Fruit fly (Drosophila melanogaster) whole organism, embryonic: ENCODE results near the gene CG31549.

Experiments
- Ada2b ChIP-seq: fragments of 200-800 bp; sonication (Bioruptor generic); IDR thresholded peaks from 2 replicates; pipeline ENCODE4 v1.3.6; 2022; ENCODE audit warnings: missing biosample characterization, missing genetic modification characterization
- B-H1 ChIP-seq: fragments of 200-800 bp; sonication (Bioruptor generic); IDR thresholded peaks from 3 replicates; pipeline ENCODE4 v1.3.6; 2022; ENCODE audit warnings: missing biosample characterization, missing genetic modification characterization
- CG10147 ChIP-seq: fragments of 200-800 bp; sonication (Bioruptor generic); optimal IDR thresholded peaks from 2 replicates; lab custom pipeline; 2019; ENCODE audit warnings: missing biosample characterization, mild to moderate bottlenecking, missing genetic modification characterization, moderate library complexity
- CG10267 ChIP-seq: fragments of 200-800 bp; sonication (Bioruptor generic); optimal IDR thresholded peaks from 2 replicates; lab custom pipeline; 2018; ENCODE audit warnings: missing biosample characterization, mild to moderate bottlenecking, missing genetic modification characterization, moderate library complexity
- CG10543 ChIP-seq: fragments of 200-800 bp; sonication (Bioruptor generic); optimal IDR thresholded peaks from 3 replicates; lab custom pipeline; 2017; ENCODE audit warnings: missing biosample characterization, mild to moderate bottlenecking, missing genetic modification characterization, moderate library complexity
- CG11560 ChIP-seq: fragments of 200-800 bp; sonication (Bioruptor generic); IDR thresholded peaks from 3 replicates; pipeline ENCODE4 v1.3.6; 2022; ENCODE audit warnings: missing biosample characterization, missing genetic modification characterization
- CG12104 ChIP-seq: fragments of 200-800 bp; sonication (Bioruptor generic); optimal IDR thresholded peaks from 3 replicates; lab custom pipeline; 2016; ENCODE audit warnings: missing biosample characterization, missing genetic modification characterization
- CG1602 ChIP-seq: fragments of 200-800 bp; sonication (Bioruptor generic); optimal IDR thresholded peaks from 3 replicates; lab custom pipeline; 2016; ENCODE audit warnings: missing biosample characterization, missing genetic modification characterization
- CG16813 ChIP-seq: fragments of 200-800 bp; sonication (Bioruptor generic); IDR thresholded peaks from 3 replicates; pipeline ENCODE4 v1.3.6; 2022; ENCODE audit warnings: missing biosample characterization, missing genetic modification characterization; ENCODE audit not compliant: partially characterized antibody
- CG18476 ChIP-seq: fragments of 200-800 bp; sonication (Bioruptor generic); optimal IDR thresholded peaks from 2 replicates; lab custom pipeline; 2016; ENCODE audit warnings: missing biosample characterization, mild to moderate bottlenecking, missing genetic modification characterization
- CG31365 ChIP-seq: fragments of 200-800 bp; sonication (Bioruptor generic); optimal IDR thresholded peaks from 2 replicates; lab custom pipeline; 2018; ENCODE audit warnings: missing biosample characterization, mild to moderate bottlenecking, missing genetic modification characterization
- CG31441 ChIP-seq: fragments of 200-800 bp; sonication (Bioruptor generic); IDR thresholded peaks from 2 replicates; pipeline ENCODE4 v1.3.6; 2022; ENCODE audit warnings: missing biosample characterization, missing genetic modification characterization
- CG3163 ChIP-seq: fragments of 200-800 bp; sonication (Bioruptor generic); optimal IDR thresholded peaks from 3 replicates; lab custom pipeline; 2016; ENCODE audit warnings: missing biosample characterization, missing genetic modification characterization
- CG3281 ChIP-seq: fragments of 200-800 bp; sonication (Bioruptor generic); optimal IDR thresholded peaks from 3 replicates; lab custom pipeline; 2017; ENCODE audit warnings: missing biosample characterization, mild to moderate bottlenecking, missing genetic modification characterization
- CG33557 ChIP-seq: fragments of 200-800 bp; sonication (Bioruptor generic); optimal IDR thresholded peaks from 2 replicates; lab custom pipeline; 2019; ENCODE audit warnings: missing biosample characterization, mild to moderate bottlenecking, missing genetic modification characterization, moderate library complexity
- CG4424 ChIP-seq: fragments of 200-800 bp; sonication (Bioruptor generic); optimal IDR thresholded peaks from 3 replicates; lab custom pipeline; 2016; ENCODE audit warnings: missing biosample characterization, missing genetic modification characterization
- CG6254 ChIP-seq: fragments of 200-800 bp; sonication (Bioruptor generic); optimal IDR thresholded peaks from 3 replicates; lab custom pipeline; 2017; ENCODE audit warnings: mild to moderate bottlenecking, missing biosample characterization, missing genetic modification reagents, missing genetic modification characterization
- CG6689 ChIP-seq: fragments of 200-800 bp; sonication (Bioruptor generic); IDR thresholded peaks from 2 replicates; pipeline ENCODE4 v1.3.6; 2022; ENCODE audit warnings: missing biosample characterization, missing genetic modification characterization
- CG7839 ChIP-seq: fragments of 200-800 bp; sonication (Bioruptor generic); optimal IDR thresholded peaks from 3 replicates; lab custom pipeline; 2018; ENCODE audit warnings: missing biosample characterization, mild to moderate bottlenecking, missing genetic modification characterization, moderate library complexity
- CHES-1-like ChIP-seq: fragments of 200-800 bp; sonication (Bioruptor generic); optimal IDR thresholded peaks from 2 replicates; lab custom pipeline; 2016; ENCODE audit warnings: missing biosample characterization, missing genetic modification characterization
- CoRest ChIP-seq: fragments of 200-800 bp; sonication (Bioruptor generic); optimal IDR thresholded peaks from 3 replicates; lab custom pipeline; 2018; ENCODE audit warnings: missing biosample characterization, mild to moderate bottlenecking, missing genetic modification characterization, moderate library complexity
- Deaf1 ChIP-seq: fragments of 200-800 bp; optimal IDR thresholded peaks from 3 replicates; lab custom pipeline; 2019; ENCODE audit warnings: missing biosample characterization, mild to moderate bottlenecking, missing genetic modification characterization, moderate library complexity
- Doc2 ChIP-seq: fragments of 200-800 bp; sonication (Bioruptor generic); IDR thresholded peaks from 2 replicates; pipeline ENCODE4 v1.3.6; 2022; ENCODE audit warnings: missing biosample characterization, missing genetic modification characterization
- Doc3 ChIP-seq: fragments of 200-800 bp; sonication (Bioruptor generic); IDR thresholded peaks from 3 replicates; pipeline ENCODE4 v1.3.6; 2022; ENCODE audit warnings: missing biosample characterization, missing genetic modification characterization; ENCODE audit not compliant: partially characterized antibody
- Hr3 ChIP-seq: fragments of 200-800 bp; sonication (Bioruptor generic); optimal IDR thresholded peaks from 3 replicates; lab custom pipeline; 2016; ENCODE audit warnings: missing biosample characterization, missing genetic modification characterization
- Mes4 ChIP-seq: fragments of 200-800 bp; sonication (Bioruptor generic); optimal IDR thresholded peaks from 2 replicates; lab custom pipeline; 2016; ENCODE audit warnings: missing biosample characterization, missing genetic modification characterization
- Nf-YB ChIP-seq: fragments of 200-800 bp; sonication (Bioruptor generic); optimal IDR thresholded peaks from 3 replicates; lab custom pipeline; 2019; ENCODE audit warnings: missing biosample characterization, mild to moderate bottlenecking, missing genetic modification characterization, moderate library complexity
- Nf-YC ChIP-seq: fragments of 200-800 bp; optimal IDR thresholded peaks from 3 replicates; lab custom pipeline; 2019; ENCODE audit warnings: missing biosample characterization, mild to moderate bottlenecking, missing genetic modification characterization, moderate library complexity
- NfI ChIP-seq: fragments of 200-800 bp; sonication (Bioruptor generic); optimal IDR thresholded peaks from 3 replicates; lab custom pipeline; 2018; ENCODE audit warnings: missing biosample characterization, mild to moderate bottlenecking, missing genetic modification characterization, moderate library complexity
- Poxn ChIP-seq: fragments of 200-800 bp; sonication (Bioruptor generic); IDR thresholded peaks from 2 replicates; pipeline ENCODE4 v1.3.6; 2022; ENCODE audit warnings: missing biosample characterization, missing genetic modification characterization
- Stat92E ChIP-seq, 3 experiments: fragments of >200 bp in 2 of 3; fragments of 200-800 bp in 1 of 3; sonication (Bioruptor generic) in 1 of 3; optimal IDR thresholded peaks; 2 replicates each; lab custom pipeline; 2017 to 2019; ENCODE audit warnings: missing biosample characterization in 3 of 3, missing genetic modification characterization in 3 of 3, mild to moderate bottlenecking in 1 of 3, moderate library complexity in 1 of 3
- az2 ChIP-seq: fragments of 200-800 bp; sonication (Bioruptor generic); optimal IDR thresholded peaks from 3 replicates; lab custom pipeline; 2016; ENCODE audit warnings: missing biosample characterization, missing genetic modification characterization
- bigmax ChIP-seq: fragments of 200-800 bp; sonication (Bioruptor generic); optimal IDR thresholded peaks from 2 replicates; lab custom pipeline; 2018; ENCODE audit warnings: missing biosample characterization, mild to moderate bottlenecking, missing genetic modification characterization
- en ChIP-seq: fragments of 200-800 bp; sonication (Bioruptor generic); optimal IDR thresholded peaks from 2 replicates; lab custom pipeline; 2016; ENCODE audit warnings: missing biosample characterization, missing genetic modification characterization
- exex ChIP-seq: fragments of 200-800 bp; sonication (Bioruptor generic); optimal IDR thresholded peaks from 4 replicates; lab custom pipeline; 2018; ENCODE audit warnings: missing biosample characterization, mild to moderate bottlenecking, missing genetic modification characterization, moderate library complexity
- fd102C ChIP-seq: fragments of 200-800 bp; sonication (Bioruptor generic); optimal IDR thresholded peaks from 2 replicates; lab custom pipeline; 2018; ENCODE audit warnings: missing biosample characterization, mild to moderate bottlenecking, missing genetic modification characterization, moderate library complexity
- fu2 ChIP-seq: fragments of 200-800 bp; sonication (Bioruptor generic); optimal IDR thresholded peaks from 2 replicates; lab custom pipeline; 2016; ENCODE audit warnings: missing biosample characterization, missing genetic modification characterization
- gcm ChIP-seq: fragments of 200-800 bp; sonication (Bioruptor generic); optimal IDR thresholded peaks from 2 replicates; lab custom pipeline; 2019; ENCODE audit warnings: missing biosample characterization, mild to moderate bottlenecking, missing genetic modification characterization, moderate library complexity
- gro ChIP-seq: fragments of 200-800 bp; sonication (Bioruptor generic); optimal IDR thresholded peaks from 2 replicates; lab custom pipeline; 2016; ENCODE audit warnings: missing biosample characterization, missing genetic modification characterization
- ken ChIP-seq: fragments of 200-800 bp; sonication (Bioruptor generic); IDR thresholded peaks from 3 replicates; pipeline ENCODE4 v1.3.6; 2022; ENCODE audit warnings: missing biosample characterization, missing genetic modification characterization
- knrl ChIP-seq: fragments of 200-800 bp; sonication (Bioruptor generic); IDR thresholded peaks from 3 replicates; pipeline ENCODE4 v1.3.6; 2022; ENCODE audit warnings: missing biosample characterization, missing genetic modification characterization; ENCODE audit not compliant: partially characterized antibody
- lab ChIP-seq: fragments of 200-800 bp; sonication (Bioruptor generic); optimal IDR thresholded peaks from 3 replicates; lab custom pipeline; 2017; ENCODE audit warnings: missing biosample characterization, missing genetic modification characterization, mild to moderate bottlenecking, moderate library complexity, missing genetic modification reagents
- mld ChIP-seq: fragments of 200-800 bp; sonication (Bioruptor generic); IDR thresholded peaks from 3 replicates; pipeline ENCODE4 v1.3.6; 2022; ENCODE audit warnings: missing biosample characterization, missing genetic modification characterization; ENCODE audit not compliant: partially characterized antibody
- nau ChIP-seq: fragments of 200-800 bp; sonication (Bioruptor generic); optimal IDR thresholded peaks from 3 replicates; lab custom pipeline; 2017; ENCODE audit warnings: missing biosample characterization, mild to moderate bottlenecking, missing genetic modification characterization, missing genetic modification reagents
- pros ChIP-seq: fragments of 200-800 bp; sonication (Bioruptor generic); optimal IDR thresholded peaks from 3 replicates; lab custom pipeline; 2019; ENCODE audit warnings: missing biosample characterization, mild to moderate bottlenecking, missing genetic modification characterization, moderate library complexity
- schlank ChIP-seq: fragments of 200-800 bp; sonication (Bioruptor generic); optimal IDR thresholded peaks from 2 replicates; lab custom pipeline; 2018; ENCODE audit warnings: missing biosample characterization, mild to moderate bottlenecking, missing genetic modification characterization
- stwl ChIP-seq: fragments of 200-800 bp; sonication (Bioruptor generic); optimal IDR thresholded peaks from 3 replicates; lab custom pipeline; 2018; ENCODE audit warnings: missing biosample characterization, mild to moderate bottlenecking, missing genetic modification characterization, moderate library complexity
- tio ChIP-seq: fragments of 200-800 bp; sonication (Bioruptor generic); optimal IDR thresholded peaks from 2 replicates; lab custom pipeline; 2017; ENCODE audit warnings: missing biosample characterization, missing genetic modification characterization, inconsistent platforms
- unpg ChIP-seq: fragments of 200-800 bp; sonication (Bioruptor generic); optimal IDR thresholded peaks from 3 replicates; lab custom pipeline; 2018; ENCODE audit warnings: missing biosample characterization, mild to moderate bottlenecking, missing genetic modification characterization, moderate library complexity

Gene CG31549

dm6 chr3R:5622985-5623630 is 8.9 kb upstream of the CG31549 start (continued):
- peak; percentile 43 for TF ChIP-seq Nf-YC (tag; lab: Kevin White, UChicago)
- peak; percentile 65 for TF ChIP-seq CG10147
- peak; percentile 92 for TF ChIP-seq lab (GFP tag; lab: Kevin White, UChicago)
- TF ChIP-seq Ada2b = no peak
- peak; percentile 34 for TF ChIP-seq CG12104 (GFP tag; lab: Kevin White, UChicago)
- peak; percentile 90 for TF ChIP-seq CG10543 (GFP tag; lab: Kevin White, UChicago)
- TF ChIP-seq CG6689 = no peak
- no peak for TF ChIP-seq CG31441 (GFP tag; lab: Robert Waterston, UW)
- TF ChIP-seq B-H1 = no peak
- peak; percentile 42 for TF ChIP-seq fu2
- TF ChIP-seq CG7839 (tag; lab: Kevin White, UChicago) = peak; percentile 57
- no peak for TF ChIP-seq Poxn (GFP tag; lab: Robert Waterston, UW)
- TF ChIP-seq CG3281 (GFP tag; lab: Kevin White, UChicago) = peak; percentile 78
- TF ChIP-seq CG18476 (GFP tag; lab: Kevin White, UChicago) = peak; percentile 64
- peak; percentile 83 for TF ChIP-seq fd102C (GFP tag; lab: Kevin White, UChicago)
- no peak for TF ChIP-seq knrl
- peak; percentile 90 for TF ChIP-seq CG33557 (GFP tag; lab: Kevin White, UChicago)
- peak; percentile 78 for TF ChIP-seq CG6254 (GFP tag; lab: Kevin White, UChicago)
- TF ChIP-seq Doc2 = no peak
- peak; percentile 86 for TF ChIP-seq stwl (tag; lab: Kevin White, UChicago)
- TF ChIP-seq nau (GFP tag; lab: Kevin White, UChicago) = peak; percentile 83
- TF ChIP-seq gcm (GFP tag; lab: Kevin White, UChicago) = peak; percentile 79
- TF ChIP-seq mld (GFP tag; lab: Robert Waterston, UW) = no peak
- peak; percentile 64 for TF ChIP-seq CG3163 (GFP tag; lab: Kevin White, UChicago)
- TF ChIP-seq CG16813 = no peak
- TF ChIP-seq exex (tag; lab: Kevin White, UChicago) = peak; percentile 79
- TF ChIP-seq Nf-YB (GFP tag; lab: Kevin White, UChicago) = peak; percentile 63
- no peak for TF ChIP-seq Doc3 (GFP tag; lab: Robert Waterston, UW)
- TF ChIP-seq schlank (tag; lab: Kevin White, UChicago) = peak; percentile 62
- peak; percentile 59 for TF ChIP-seq NfI (GFP tag; lab: Kevin White, UChicago)
- TF ChIP-seq unpg (GFP tag; lab: Kevin White, UChicago) = peak; percentile 74
- peak; percentile 40 for TF ChIP-seq az2 (GFP tag; lab: Kevin White, UChicago)
- peak; percentile 59 for TF ChIP-seq pros (GFP tag; lab: Kevin White, UChicago)
- peak; percentile 58 for TF ChIP-seq CoRest (tag; lab: Kevin White, UChicago)
- TF ChIP-seq Hr3 (GFP tag; lab: Kevin White, UChicago) = peak; percentile 10
- peak; percentile 69 for TF ChIP-seq en (GFP tag; lab: Kevin White, UChicago)
- TF ChIP-seq tio = peak; percentile 26
- no peak for TF ChIP-seq CG11560 (tag; lab: Robert Waterston, UW)
- peak; percentile 62 for TF ChIP-seq bigmax (GFP tag; lab: Kevin White, UChicago)
- TF ChIP-seq Mes4 (GFP tag; lab: Kevin White, UChicago) = peak; percentile 69
- TF ChIP-seq CG31365 (tag; lab: Kevin White, UChicago) = peak; percentile 69
- peak; percentile 37 for TF ChIP-seq Deaf1 (tag; lab: Kevin White, UChicago)
- TF ChIP-seq Stat92E (GFP tag; optimal IDR thresholded peaks at IDR 0.05; lab: Kevin White, UChicago) = peak in 1 of 3 experiments; percentile 78
- TF ChIP-seq CG4424 (GFP tag; lab: Kevin White, UChicago) = peak; percentile 61
- TF ChIP-seq CHES-1-like = peak; percentile 74
- peak; percentile 83 for TF ChIP-seq gro (GFP tag; lab: Kevin White, UChicago)
- peak; percentile 97 for TF ChIP-seq CG10267
- TF ChIP-seq CG1602 (GFP tag; lab: Kevin White, UChicago) = peak; percentile 54
- TF ChIP-seq ken (GFP tag; lab: Robert Waterston, UW) = no peak
